Worm (Caenorhabditis elegans) whole organism, dauer: Measurements from ENCODE around the gene fbxa-19.
"Not testable (repeated sequence)": the region's sequence is repeated elsewhere in the genome, so short reads cannot be mapped to it uniquely, and the experiment has no call there.

Source experiments
- unc-62 ChIP-seq: sonication (generic microtip); optimal IDR thresholded peaks from 2 replicates; lab custom pipeline; 2017; ENCODE audit warnings: missing biosample characterization, missing genetic modification reagents, missing genetic modification characterization

Gene fbxa-19

DNA sequence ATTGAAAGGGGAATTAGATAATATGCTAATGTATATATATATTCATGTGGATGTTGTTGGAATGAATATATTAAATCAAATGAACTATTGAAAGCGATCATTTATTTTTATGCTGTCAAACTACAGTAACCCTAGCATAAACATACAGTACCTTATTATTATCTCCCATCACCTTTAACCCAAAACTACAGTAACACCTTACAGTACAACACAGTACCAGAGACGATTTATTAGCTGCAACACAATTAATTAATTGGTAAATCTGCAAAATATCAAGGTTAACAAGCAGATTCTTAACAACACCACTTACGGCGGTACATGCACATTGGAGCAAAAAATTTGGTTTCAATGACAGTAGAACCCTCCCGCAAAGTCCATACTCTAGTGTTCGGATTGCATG lies 40.1 kb downstream of the fbxa-19 start, which contains the start of gene Y82E9BL.1:
Gene Y82E9BL.1, minus strand, starts transcription at position 101 of the 400 bp plus-strand sequence.
- TF ChIP-seq unc-62 (GFP tag; lab: Kevin White, UChicago), result no peak

DNA sequence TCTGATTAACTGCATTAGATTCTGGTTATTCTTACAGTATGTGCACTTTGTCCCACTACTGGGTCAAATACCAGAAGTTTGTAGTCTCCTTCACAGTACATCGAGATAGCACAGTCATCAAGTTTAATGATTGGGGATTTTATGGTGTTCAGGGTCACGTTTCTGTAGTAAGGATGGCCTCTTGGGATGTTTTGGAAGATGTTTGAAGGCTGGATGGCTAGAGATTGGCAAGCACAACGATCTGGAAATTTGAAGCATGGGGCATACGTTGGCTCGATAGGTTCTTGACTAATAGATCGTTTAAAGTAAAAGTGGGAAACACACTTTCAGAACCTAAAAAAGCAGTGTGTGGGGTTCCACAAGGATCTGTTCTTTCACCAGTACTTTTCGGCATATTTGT lies 42.8 kb downstream of the fbxa-19 start, which contains the start of gene Y82E9BR.8:
Gene Y82E9BR.8, minus strand, starts transcription at position 101 of the 400 bp plus-strand sequence.
- not testable (repeated sequence) for TF ChIP-seq unc-62 (GFP tag; lab: Kevin White, UChicago)

DNA sequence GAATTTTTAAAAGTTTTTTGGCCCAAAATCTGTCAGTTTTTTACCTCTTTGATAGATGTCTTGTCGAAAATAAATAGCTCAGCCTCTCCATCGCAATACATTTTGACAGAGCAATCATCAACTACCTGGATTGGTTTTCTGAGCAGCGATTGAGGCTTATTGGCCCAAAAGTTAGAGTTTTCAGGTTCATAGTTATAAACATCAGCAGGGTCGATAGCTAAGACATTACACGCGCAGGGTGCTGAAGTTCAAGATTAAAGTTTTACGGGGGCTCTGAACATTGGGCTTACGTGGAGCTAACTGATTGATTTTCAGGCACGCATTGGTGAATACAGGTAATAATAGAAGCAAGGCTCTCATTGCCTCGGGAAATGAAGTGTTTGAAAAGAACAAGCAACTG lies 44.5 kb downstream of the fbxa-19 start, which contains the start of gene Y82E9BR.9:
Gene Y82E9BR.9, minus strand, starts transcription at position 101 of the 400 bp plus-strand sequence.
- TF ChIP-seq unc-62 (GFP tag; lab: Kevin White, UChicago), result no peak
